Worm (Caenorhabditis elegans) whole organism, mixed stage, embryonic: ENCODE results near the gene Y39G8B.7.

Experiments used
- M03D4.4 ChIP-seq: sonication (generic microtip); optimal IDR thresholded peaks from 2 replicates; lab custom pipeline; 2017; ENCODE audit warnings: mild to moderate bottlenecking, missing genetic modification characterization, missing compliant biosample characterization
- bed-3 ChIP-seq: fragments of 200-800 bp; sonication (Bioruptor generic); optimal IDR thresholded peaks from 3 replicates; lab custom pipeline; 2018; ENCODE audit warnings: mild to moderate bottlenecking, missing genetic modification characterization, moderate library complexity, missing compliant biosample characterization
- blmp-1 ChIP-seq: fragments of 150-350 bp; optimal IDR thresholded peaks from 2 replicates; lab custom pipeline; 2014; ENCODE audit warnings: missing biosample characterization, missing genetic modification characterization
- ceh-39 ChIP-seq: fragments of 150-350 bp; optimal IDR thresholded peaks from 2 replicates; lab custom pipeline; 2014; ENCODE audit warnings: missing biosample characterization, missing genetic modification characterization
- ceh-43 ChIP-seq: fragments of 200-800 bp; sonication (Bioruptor generic); optimal IDR thresholded peaks from 2 replicates; lab custom pipeline; 2018; ENCODE audit warnings: mild to moderate bottlenecking, missing genetic modification characterization, moderate library complexity, missing compliant biosample characterization
- ceh-83 ChIP-seq: fragments of 200-800 bp; sonication (Bioruptor generic); optimal IDR thresholded peaks from 2 replicates; lab custom pipeline; 2018; ENCODE audit warnings: mild to moderate bottlenecking, missing genetic modification characterization, missing compliant biosample characterization
- ces-1 ChIP-seq: fragments of 150-350 bp; optimal IDR thresholded peaks from 2 replicates; lab custom pipeline; 2014; ENCODE audit warnings: missing biosample characterization, missing genetic modification reagents, missing genetic modification characterization
- cnd-1 ChIP-seq: fragments of 200-800 bp; sonication (Bioruptor generic); optimal IDR thresholded peaks from 2 replicates; lab custom pipeline; 2018; ENCODE audit warnings: mild to moderate bottlenecking, missing genetic modification characterization, missing compliant biosample characterization
- drap-1 ChIP-seq: fragments of 200-800 bp; sonication (Bioruptor generic); optimal IDR thresholded peaks from 3 replicates; lab custom pipeline; 2018; ENCODE audit warnings: mild to moderate bottlenecking, missing genetic modification characterization, missing compliant biosample characterization
- elt-1 ChIP-seq: sonication (generic microtip); optimal IDR thresholded peaks from 2 replicates; lab custom pipeline; 2017; ENCODE audit warnings: missing genetic modification characterization, mild to moderate bottlenecking, missing compliant biosample characterization, antibody characterized with exemption, moderate library complexity, borderline replicate concordance; ENCODE audit not compliant: insufficient read depth
- flh-1 ChIP-seq: fragments of 200-800 bp; sonication (Bioruptor generic); optimal IDR thresholded peaks from 2 replicates; lab custom pipeline; 2018; ENCODE audit warnings: mild to moderate bottlenecking, missing genetic modification characterization, moderate library complexity, missing compliant biosample characterization
- ham-2 ChIP-seq: fragments of 200-800 bp; sonication (Bioruptor generic); optimal IDR thresholded peaks from 2 replicates; lab custom pipeline; 2018; ENCODE audit warnings: mild to moderate bottlenecking, missing genetic modification characterization, missing compliant biosample characterization
- hlh-1 ChIP-seq: fragments of 150-350 bp; optimal IDR thresholded peaks from 2 replicates; lab custom pipeline; 2014; ENCODE audit warnings: missing biosample characterization, missing genetic modification reagents, missing genetic modification characterization
- lin-13 ChIP-seq: fragments of 150-350 bp; optimal IDR thresholded peaks from 2 replicates; lab custom pipeline; 2014; ENCODE audit warnings: missing biosample characterization, missing genetic modification characterization
- lin-32 ChIP-seq: fragments of 200-800 bp; sonication (Bioruptor generic); optimal IDR thresholded peaks from 2 replicates; lab custom pipeline; 2018; ENCODE audit warnings: mild to moderate bottlenecking, missing genetic modification characterization, missing compliant biosample characterization
- mab-5 ChIP-seq: fragments of 150-350 bp; optimal IDR thresholded peaks from 2 replicates; lab custom pipeline; 2014; ENCODE audit warnings: missing biosample characterization, missing genetic modification characterization
- mep-1 ChIP-seq: fragments of 150-350 bp; optimal IDR thresholded peaks from 2 replicates; lab custom pipeline; 2017; ENCODE audit warnings: missing biosample characterization, missing genetic modification reagents, missing genetic modification characterization, inconsistent platforms
- nhr-12 ChIP-seq: fragments of 150-350 bp; optimal IDR thresholded peaks from 2 replicates; lab custom pipeline; 2014; ENCODE audit warnings: missing biosample characterization, missing genetic modification characterization
- nhr-2 ChIP-seq: fragments of 150-350 bp; optimal IDR thresholded peaks from 2 replicates; lab custom pipeline; 2014; ENCODE audit warnings: missing biosample characterization, missing genetic modification characterization
- nhr-237 ChIP-seq: fragments of 150-350 bp; optimal IDR thresholded peaks from 2 replicates; lab custom pipeline; 2014; ENCODE audit warnings: missing biosample characterization, missing genetic modification characterization
- nhr-28 ChIP-seq: fragments of 150-350 bp; optimal IDR thresholded peaks from 2 replicates; lab custom pipeline; 2014; ENCODE audit warnings: missing biosample characterization, missing genetic modification characterization
- pha-4 ChIP-seq: fragments of 150-350 bp; optimal IDR thresholded peaks from 2 replicates; lab custom pipeline; 2018; ENCODE audit warnings: missing biosample characterization, missing genetic modification reagents, missing genetic modification characterization
- sem-2 ChIP-seq: fragments of 200-800 bp; sonication (Bioruptor generic); optimal IDR thresholded peaks from 2 replicates; lab custom pipeline; 2018; ENCODE audit warnings: mild to moderate bottlenecking, missing genetic modification characterization, missing compliant biosample characterization
- snpc-4 ChIP-seq: fragments of 150-350 bp; optimal IDR thresholded peaks from 2 replicates; lab custom pipeline; 2014; ENCODE audit warnings: missing biosample characterization, missing genetic modification characterization
- sptf-1 ChIP-seq: sonication (generic microtip); optimal IDR thresholded peaks from 2 replicates; lab custom pipeline; 2017; ENCODE audit warnings: mild to moderate bottlenecking, missing genetic modification characterization, moderate library complexity, missing compliant biosample characterization
- tbx-8 ChIP-seq: fragments of 200-800 bp; sonication (Bioruptor generic); optimal IDR thresholded peaks from 2 replicates; lab custom pipeline; 2018; ENCODE audit warnings: mild to moderate bottlenecking, missing genetic modification characterization, moderate library complexity, missing compliant biosample characterization
- unc-120 ChIP-seq: sonication (generic microtip); optimal IDR thresholded peaks from 2 replicates; lab custom pipeline; 2017; ENCODE audit warnings: missing genetic modification characterization, missing compliant biosample characterization; ENCODE audit not compliant: poor library complexity, severe bottlenecking
- unc-39 ChIP-seq: fragments of 150-350 bp; optimal IDR thresholded peaks from 2 replicates; lab custom pipeline; 2014; ENCODE audit warnings: missing biosample characterization, missing genetic modification characterization
- unc-62 ChIP-seq: fragments of 150-350 bp; optimal IDR thresholded peaks from 2 replicates; lab custom pipeline; 2014; ENCODE audit warnings: missing biosample characterization, missing genetic modification reagents, missing genetic modification characterization
- zip-8 ChIP-seq: fragments of 150-350 bp; optimal IDR thresholded peaks from 2 replicates; lab custom pipeline; 2014; ENCODE audit warnings: missing biosample characterization, missing genetic modification characterization
- ztf-11 ChIP-seq: fragments of 150-350 bp; optimal IDR thresholded peaks from 2 replicates; lab custom pipeline; 2014; ENCODE audit warnings: missing biosample characterization, missing genetic modification characterization

The Y39G8B.7 gene

ce11 chrII:13974136-13974535 is 20.7 kb downstream of the Y39G8B.7 start:
- no peak for TF ChIP-seq M03D4.4 (tag; lab: Kevin White, UChicago)
- TF ChIP-seq nhr-12 (tag; lab: Kevin White, UChicago): no peak
- TF ChIP-seq nhr-237 (tag; lab: Kevin White, UChicago): no peak
- TF ChIP-seq blmp-1 (tag; lab: Kevin White, UChicago): no peak
- TF ChIP-seq elt-1 (tag; lab: Kevin White, UChicago): no peak
- no peak for TF ChIP-seq snpc-4 (tag; lab: Kevin White, UChicago)
- TF ChIP-seq lin-13 (tag; lab: Kevin White, UChicago): no peak
- no peak for TF ChIP-seq ceh-83 (GFP tag; lab: Kevin White, UChicago)
- no peak for TF ChIP-seq hlh-1 (tag; lab: Kevin White, UChicago)
- TF ChIP-seq ces-1 (GFP tag; lab: Kevin White, UChicago): no peak
- no peak for TF ChIP-seq nhr-28 (tag; lab: Kevin White, UChicago)
- no peak for TF ChIP-seq mep-1 (tag; lab: Kevin White, UChicago)
- no peak for TF ChIP-seq cnd-1
- no peak for TF ChIP-seq unc-39 (tag; lab: Kevin White, UChicago)
- TF ChIP-seq ceh-43: no peak

- TF ChIP-seq ces-1 (GFP tag; lab: Kevin White, UChicago): peak; percentile 46
- peak; percentile 35 for TF ChIP-seq nhr-2 (tag; lab: Kevin White, UChicago)
- TF ChIP-seq ceh-39 (tag; lab: Kevin White, UChicago): peak; percentile 10
- TF ChIP-seq ztf-11 (tag; lab: Kevin White, UChicago): no peak
Measured at ce11 chrII:13973514-13973913, 21.3 kb downstream of the Y39G8B.7 start, which contains the start of gene Y39G8B.1. Y39G8B.1 (minus strand) TSS chrII:13973812.

- no peak for TF ChIP-seq sptf-1
- TF ChIP-seq ham-2 (GFP tag; lab: Kevin White, UChicago): no peak
- TF ChIP-seq unc-39 (tag; lab: Kevin White, UChicago): no peak
- no peak for TF ChIP-seq mab-5 (tag; lab: Kevin White, UChicago)
- no peak for TF ChIP-seq sem-2 (GFP tag; lab: Kevin White, UChicago)
- no peak for TF ChIP-seq zip-8
- TF ChIP-seq pha-4 (tag; lab: Kevin White, UChicago): no peak
- no peak for TF ChIP-seq bed-3 (GFP tag; lab: Kevin White, UChicago)
- TF ChIP-seq tbx-8 (GFP tag; lab: Kevin White, UChicago): no peak
- TF ChIP-seq unc-62 (GFP tag; lab: Kevin White, UChicago): no peak
- no peak for TF ChIP-seq lin-13 (tag; lab: Kevin White, UChicago)
- no peak for TF ChIP-seq unc-120 (tag; lab: Kevin White, UChicago)
- TF ChIP-seq nhr-237 (tag; lab: Kevin White, UChicago): no peak
- TF ChIP-seq ces-1 (GFP tag; lab: Kevin White, UChicago): no peak
- no peak for TF ChIP-seq drap-1 (GFP tag; lab: Kevin White, UChicago)
- no peak for TF ChIP-seq nhr-2 (tag; lab: Kevin White, UChicago)
Measured at ce11 chrII:13972199-13972598, 22.6 kb downstream of the Y39G8B.7 start.

- TF ChIP-seq sem-2 (GFP tag; lab: Kevin White, UChicago) (no peak), zip-8 (no peak), lin-32 (GFP tag; lab: Kevin White, UChicago) (no peak), nhr-12 (tag; lab: Kevin White, UChicago) (no peak), M03D4.4 (tag; lab: Kevin White, UChicago) (no peak), nhr-237 (tag; lab: Kevin White, UChicago) (no peak), ces-1 (GFP tag; lab: Kevin White, UChicago) (no peak), sptf-1 (no peak), tbx-8 (GFP tag; lab: Kevin White, UChicago) (no peak), lin-13 (tag; lab: Kevin White, UChicago) (no peak), unc-62 (GFP tag; lab: Kevin White, UChicago) (no peak)
Measured at ce11 chrII:13968979-13969378, 25.9 kb downstream of the Y39G8B.7 start, which contains the start of gene sre-43. sre-43 (minus strand) TSS chrII:13969079.

ce11 chrII:13966242-13966641 is 28.6 kb downstream of the Y39G8B.7 start, which contains the start of gene W07G1.7:
W07G1.7 (minus strand) TSS chrII:13966342.
- TF ChIP-seq ztf-11 (tag; lab: Kevin White, UChicago) (no peak), M03D4.4 (tag; lab: Kevin White, UChicago) (no peak), blmp-1 (tag; lab: Kevin White, UChicago) (no peak), ceh-43 (no peak), zip-8 (no peak), flh-1 (GFP tag; lab: Kevin White, UChicago) (no peak), ham-2 (GFP tag; lab: Kevin White, UChicago) (no peak), unc-120 (tag; lab: Kevin White, UChicago) (no peak)
